Worm (Caenorhabditis elegans) whole organism, young adult: ENCODE measurements around the gene cdh-4.

ENCODE experiments used
- D2030.7 ChIP-seq: fragments of 200-800 bp; sonication (Bioruptor generic); IDR thresholded peaks from 2 replicates; pipeline ENCODE4 v1.3.6; 2022; ENCODE audit warnings: missing genetic modification reagents, missing genetic modification characterization, missing compliant biosample characterization
- nfyb-1 ChIP-seq: fragments of 200-800 bp; sonication (Bioruptor generic); IDR thresholded peaks from 2 replicates; pipeline ENCODE4 v1.3.6; 2022; ENCODE audit warnings: missing genetic modification reagents, missing genetic modification characterization, missing compliant biosample characterization

Gene cdh-4

DNA sequence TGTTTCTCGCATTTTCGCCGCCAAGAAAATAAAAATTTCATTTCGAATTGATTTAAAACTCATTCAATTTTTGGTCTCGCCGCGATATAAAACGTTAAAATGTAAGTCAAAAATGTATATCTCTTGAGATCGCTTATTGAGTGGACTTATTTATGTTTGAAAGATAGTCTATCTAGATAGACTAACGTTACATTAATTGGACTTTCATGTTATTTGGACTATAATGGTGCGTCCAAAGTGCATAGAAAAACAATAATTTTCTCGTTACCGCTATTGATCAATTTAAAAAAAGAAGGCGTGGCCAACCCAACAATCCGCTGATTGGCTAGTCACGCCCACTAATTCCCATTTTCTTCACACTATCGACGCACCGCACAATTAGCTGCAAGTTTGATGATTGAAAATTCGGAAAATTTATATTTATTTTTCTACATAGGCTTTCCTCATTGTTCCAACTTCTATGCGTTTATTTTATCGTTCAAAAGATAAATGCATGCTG, 64.0 kb downstream of the cdh-4 start, which contains the start of gene F35G12.5:
Gene F35G12.5, plus strand, starts transcription at position 51 of the 499 bp plus-strand sequence.
- no peak for TF ChIP-seq D2030.7 (GFP tag; lab: Robert Waterston, UW)
- TF ChIP-seq nfyb-1 (GFP tag; lab: Robert Waterston, UW) = peak; percentile 81
